Worm (Caenorhabditis elegans) whole organism, midembryonic: ENCODE results near the gene lpr-2.

Experiments used
- T22C8.4 ChIP-seq: fragments of 200-800 bp; sonication (Bioruptor generic); IDR thresholded peaks from 2 replicates; pipeline ENCODE4 v1.3.6; 2022; ENCODE audit warnings: missing genetic modification characterization, missing compliant biosample characterization
- cog-1 ChIP-seq: sonication (generic microtip); optimal IDR thresholded peaks from 2 replicates; lab custom pipeline; 2016; ENCODE audit warnings: missing genetic modification characterization, missing compliant biosample characterization
- klf-2 ChIP-seq: fragments of 200-800 bp; sonication (Bioruptor generic); conservative IDR thresholded peaks from 2 replicates; pipeline ENCODE4 v1.3.6; 2022; ENCODE audit warnings: missing genetic modification reagents, missing genetic modification characterization, missing compliant biosample characterization
- med-1 ChIP-seq: sonication (generic microtip); optimal IDR thresholded peaks from 2 replicates; lab custom pipeline; 2017; ENCODE audit warnings: missing genetic modification characterization, mild to moderate bottlenecking, missing compliant biosample characterization, antibody characterized with exemption, missing genetic modification reagents; ENCODE audit not compliant: insufficient read depth
- ref-1 ChIP-seq: fragments of 200-800 bp; sonication (Bioruptor generic); conservative IDR thresholded peaks from 2 replicates; pipeline ENCODE4 v1.3.6; 2022; ENCODE audit warnings: missing genetic modification reagents, missing genetic modification characterization, missing compliant biosample characterization
- tab-1 ChIP-seq: fragments of 200-800 bp; sonication (Bioruptor generic); IDR thresholded peaks from 2 replicates; pipeline ENCODE4 v1.3.6; 2022; ENCODE audit warnings: missing genetic modification characterization, missing compliant biosample characterization
- ztf-23 ChIP-seq: fragments of 200-800 bp; sonication (Bioruptor generic); IDR thresholded peaks from 2 replicates; pipeline ENCODE4 v1.3.6; 2022; ENCODE audit warnings: missing genetic modification reagents, missing genetic modification characterization, missing compliant biosample characterization
- ztf-29 ChIP-seq: fragments of 200-800 bp; sonication (Bioruptor generic); IDR thresholded peaks from 2 replicates; pipeline ENCODE4 v1.3.6; 2022; ENCODE audit warnings: missing genetic modification reagents, missing genetic modification characterization, missing compliant biosample characterization

DNA sequence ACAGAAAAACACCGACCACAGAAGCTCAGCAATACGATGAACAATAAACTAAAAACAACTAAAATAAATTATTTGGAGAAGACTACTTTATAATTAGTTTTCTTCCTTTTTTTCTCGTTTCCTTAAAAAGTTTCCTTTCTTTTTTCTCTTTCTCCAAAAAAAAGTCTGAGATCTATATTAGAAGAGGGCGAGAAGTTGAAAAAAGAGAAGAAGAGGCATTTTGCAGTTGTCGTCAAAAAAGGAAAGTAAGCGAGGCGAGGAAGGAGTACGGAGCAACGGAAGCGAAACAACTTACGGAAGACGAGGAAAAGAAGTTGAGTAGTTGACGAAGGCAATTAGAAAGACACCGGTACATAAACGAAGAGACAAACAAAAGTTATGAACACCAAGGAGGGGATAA lies 16.9 kb downstream of the lpr-2 start:
- TF ChIP-seq med-1 (GFP tag; lab: Kevin White, UChicago), result no peak
- no peak for TF ChIP-seq ztf-29 (GFP tag; lab: Robert Waterston, UW)
- TF ChIP-seq T22C8.4 (GFP tag; lab: Robert Waterston, UW), result no peak
- no peak for TF ChIP-seq ztf-23
- no peak for TF ChIP-seq klf-2 (GFP tag; lab: Robert Waterston, UW)
- TF ChIP-seq cog-1 (tag; lab: Kevin White, UChicago), result no peak
- TF ChIP-seq ref-1 (GFP tag; lab: Robert Waterston, UW), result no peak
- no peak for TF ChIP-seq tab-1 (GFP tag; lab: Robert Waterston, UW)
